Worm (Caenorhabditis elegans) whole organism, late embryonic: ENCODE data around the gene gly-5.

ENCODE experiments used
- ceh-45 ChIP-seq: fragments of 200-800 bp; sonication (Bioruptor generic); IDR thresholded peaks from 2 replicates; pipeline ENCODE4 v1.3.6; 2022; ENCODE audit warnings: missing genetic modification reagents, missing genetic modification characterization, missing compliant biosample characterization
- ceh-48 ChIP-seq: sonication (generic microtip); optimal IDR thresholded peaks from 2 replicates; lab custom pipeline; 2016; ENCODE audit warnings: missing genetic modification characterization, inconsistent platforms, missing compliant biosample characterization
- elt-4 ChIP-seq: sonication (generic microtip); optimal IDR thresholded peaks from 2 replicates; lab custom pipeline; 2016; ENCODE audit warnings: missing genetic modification characterization, missing compliant biosample characterization
- lin-11 ChIP-seq: fragments of 200-800 bp; sonication (Bioruptor generic); optimal IDR thresholded peaks from 2 replicates; lab custom pipeline; 2018; ENCODE audit warnings: mild to moderate bottlenecking, missing genetic modification characterization, missing compliant biosample characterization
- madf-2 ChIP-seq: sonication (generic microtip); optimal IDR thresholded peaks from 2 replicates; lab custom pipeline; 2017; ENCODE audit warnings: missing genetic modification characterization, missing compliant biosample characterization
- nfya-1 ChIP-seq: sonication (generic microtip); optimal IDR thresholded peaks from 2 replicates; lab custom pipeline; 2017; ENCODE audit warnings: missing genetic modification characterization, mild to moderate bottlenecking, missing compliant biosample characterization, antibody characterized with exemption, moderate library complexity
- nhr-232 ChIP-seq: sonication (generic microtip); optimal IDR thresholded peaks from 2 replicates; lab custom pipeline; 2016; ENCODE audit warnings: missing genetic modification characterization, missing compliant biosample characterization
- unc-86 ChIP-seq: sonication (generic microtip); optimal IDR thresholded peaks from 2 replicates; lab custom pipeline; 2016; ENCODE audit warnings: missing genetic modification characterization, missing compliant biosample characterization

DNA sequence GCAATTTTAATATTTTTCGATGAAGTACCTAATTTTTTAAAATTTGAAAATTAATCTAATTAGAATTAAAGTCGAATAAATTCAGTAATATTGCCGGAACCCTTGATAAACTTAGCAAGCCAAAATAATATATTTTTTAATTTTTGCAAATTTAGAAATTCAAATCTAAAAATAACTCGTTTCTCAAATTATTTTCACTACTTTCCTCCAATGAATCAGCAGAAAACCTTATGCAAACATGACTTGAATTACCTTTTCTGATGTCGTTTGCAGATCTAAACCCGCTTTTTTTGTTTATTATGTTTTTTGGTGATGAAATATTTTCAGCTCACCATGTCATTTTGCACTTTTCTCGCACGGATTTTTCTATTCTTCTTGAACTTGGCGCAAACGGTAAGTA, 25.2 kb downstream of the gly-5 start, which contains the start of gene tsp-3:
- TF ChIP-seq lin-11 (tag; lab: Kevin White, UChicago) (no peak), ceh-45 (GFP tag; lab: Robert Waterston, UW) (no peak), nhr-232 (tag; lab: Kevin White, UChicago) (no peak), ceh-48 (tag; lab: Kevin White, UChicago) (no peak), unc-86 (tag; lab: Kevin White, UChicago) (no peak), nfya-1 (no peak), elt-4 (no peak), madf-2 (tag; lab: Kevin White, UChicago) (no peak)
